Fruit fly (Drosophila melanogaster) whole organism, embryonic: ENCODE results near the gene CG13928.

Source experiments
- Ada2b ChIP-seq: fragments of 200-800 bp; sonication (Bioruptor generic); IDR thresholded peaks from 2 replicates; pipeline ENCODE4 v1.3.6; 2022; ENCODE audit warnings: missing biosample characterization, missing genetic modification characterization
- Atf3 ChIP-seq: fragments of 200-800 bp; sonication (Bioruptor generic); optimal IDR thresholded peaks from 3 replicates; lab custom pipeline; 2016; ENCODE audit warnings: missing biosample characterization, missing genetic modification characterization
- Bgb ChIP-seq: fragments of 200-800 bp; sonication (Bioruptor generic); IDR thresholded peaks from 2 replicates; pipeline ENCODE4 v1.3.6; 2022; ENCODE audit warnings: missing biosample characterization, missing genetic modification characterization; ENCODE audit not compliant: partially characterized antibody
- BtbVII ChIP-seq: fragments of 200-800 bp; sonication (Bioruptor generic); optimal IDR thresholded peaks from 3 replicates; lab custom pipeline; 2017; ENCODE audit warnings: missing biosample characterization, mild to moderate bottlenecking, missing genetic modification characterization
- CG11247 ChIP-seq: fragments of 200-800 bp; sonication (Bioruptor generic); IDR thresholded peaks from 2 replicates; pipeline ENCODE4 v1.3.6; 2022; ENCODE audit warnings: missing biosample characterization, missing genetic modification characterization
- CG13775 ChIP-seq: fragments of 200-800 bp; sonication (Bioruptor generic); optimal IDR thresholded peaks from 3 replicates; lab custom pipeline; 2017; ENCODE audit warnings: missing biosample characterization, mild to moderate bottlenecking, missing genetic modification characterization
- CG14441 ChIP-seq: fragments of 200-800 bp; sonication (Bioruptor generic); IDR thresholded peaks from 2 replicates; pipeline ENCODE4 v1.3.6; 2022; ENCODE audit warnings: missing biosample characterization, missing genetic modification characterization
- CG14965 ChIP-seq: fragments of 200-800 bp; sonication (Bioruptor generic); optimal IDR thresholded peaks from 2 replicates; lab custom pipeline; 2016; ENCODE audit warnings: missing biosample characterization, missing genetic modification characterization, borderline replicate concordance
- CG2116 ChIP-seq: fragments of 200-800 bp; sonication (Bioruptor generic); optimal IDR thresholded peaks from 3 replicates; lab custom pipeline; 2018; ENCODE audit warnings: missing biosample characterization, mild to moderate bottlenecking, missing genetic modification characterization
- CG2202 ChIP-seq: fragments of 200-800 bp; sonication (Bioruptor generic); optimal IDR thresholded peaks from 2 replicates; lab custom pipeline; 2018; ENCODE audit warnings: missing biosample characterization, mild to moderate bottlenecking, missing genetic modification characterization
- CG34376 ChIP-seq: fragments of 200-800 bp; sonication (Bioruptor generic); optimal IDR thresholded peaks from 2 replicates; lab custom pipeline; 2018; ENCODE audit warnings: missing biosample characterization, mild to moderate bottlenecking, missing genetic modification characterization
- CG34422 ChIP-seq: fragments of 200-800 bp; sonication (Bioruptor generic); IDR thresholded peaks from 3 replicates; pipeline ENCODE4 v1.3.6; 2022; ENCODE audit warnings: missing biosample characterization, missing genetic modification characterization
- CG3726 ChIP-seq: fragments of 200-800 bp; sonication (Bioruptor generic); IDR thresholded peaks from 3 replicates; pipeline ENCODE4, ENCODE4 v1.3.6; 2022; ENCODE audit warnings: missing biosample characterization, missing genetic modification characterization
- CG3838 ChIP-seq: fragments of 200-800 bp; sonication (Bioruptor generic); optimal IDR thresholded peaks from 3 replicates; lab custom pipeline; 2016; ENCODE audit warnings: missing biosample characterization, missing genetic modification characterization
- CG4328 ChIP-seq: fragments of 200-800 bp; sonication (Bioruptor generic); optimal IDR thresholded peaks from 3 replicates; lab custom pipeline; 2017; ENCODE audit warnings: missing biosample characterization, missing genetic modification reagents, missing genetic modification characterization
- CG5180 ChIP-seq: fragments of 200-800 bp; sonication (Bioruptor generic); optimal IDR thresholded peaks from 3 replicates; lab custom pipeline; 2017; ENCODE audit warnings: missing biosample characterization, missing genetic modification characterization, mild to moderate bottlenecking, moderate library complexity, missing genetic modification reagents
- CG6272 ChIP-seq: fragments of 200-800 bp; sonication (Bioruptor generic); IDR thresholded peaks from 2 replicates; pipeline ENCODE4 v1.3.6; 2022; ENCODE audit warnings: missing biosample characterization, missing genetic modification characterization
- CG7745 ChIP-seq: fragments of 200-800 bp; sonication (Bioruptor generic); optimal IDR thresholded peaks from 2 replicates; lab custom pipeline; 2018; ENCODE audit warnings: missing biosample characterization, mild to moderate bottlenecking, missing genetic modification characterization, moderate library complexity
- CG8089 ChIP-seq: fragments of 200-800 bp; sonication (Bioruptor generic); optimal IDR thresholded peaks from 3 replicates; lab custom pipeline; 2016; ENCODE audit warnings: missing biosample characterization, missing genetic modification characterization
- Chrac-16 ChIP-seq: fragments of 200-800 bp; sonication (Bioruptor generic); optimal IDR thresholded peaks from 3 replicates; lab custom pipeline; 2016; ENCODE audit warnings: missing biosample characterization, missing genetic modification characterization
- D ChIP-seq, 2 experiments: fragments of 200-800 bp in 1 of 2; fragments of >200 bp in 1 of 2; sonication (Bioruptor generic) in 1 of 2; optimal IDR thresholded peaks; 2 replicates in 1 of 2; 3 replicates in 1 of 2; lab custom pipeline; 2017; ENCODE audit warnings: mild to moderate bottlenecking in 1 of 2, missing biosample characterization in 1 of 2, missing genetic modification characterization in 1 of 2, missing genetic modification reagents in 1 of 2
- Deaf1 ChIP-seq: fragments of 200-800 bp; optimal IDR thresholded peaks from 3 replicates; lab custom pipeline; 2019; ENCODE audit warnings: missing biosample characterization, mild to moderate bottlenecking, missing genetic modification characterization, moderate library complexity
- Dek ChIP-seq: fragments of 200-800 bp; sonication (Bioruptor generic); optimal IDR thresholded peaks from 3 replicates; lab custom pipeline; 2019; ENCODE audit warnings: missing biosample characterization, mild to moderate bottlenecking, missing genetic modification characterization, moderate library complexity
- Dip3 ChIP-seq: fragments of 200-800 bp; sonication (Bioruptor generic); optimal IDR thresholded peaks from 3 replicates; lab custom pipeline; 2016; ENCODE audit warnings: missing biosample characterization, missing genetic modification characterization
- E2f2 ChIP-seq: fragments of 200-800 bp; sonication (Bioruptor generic); IDR thresholded peaks from 2 replicates; pipeline ENCODE4 v1.3.6; 2022; ENCODE audit warnings: missing biosample characterization, missing genetic modification characterization
- ERR ChIP-seq: fragments of 200-800 bp; sonication (Bioruptor generic); optimal IDR thresholded peaks from 2 replicates; lab custom pipeline; 2016; ENCODE audit warnings: missing biosample characterization, missing genetic modification characterization
- Hr51 ChIP-seq, 2 experiments: fragments of 200-800 bp; sonication (Bioruptor generic); optimal IDR thresholded peaks; 2 replicates in 1 of 2; 3 replicates in 1 of 2; lab custom pipeline; 2016 to 2018; ENCODE audit warnings: missing biosample characterization in 2 of 2, missing genetic modification characterization in 2 of 2, mild to moderate bottlenecking in 1 of 2, moderate library complexity in 1 of 2
- NFAT ChIP-seq: fragments of 200-800 bp; sonication (Bioruptor generic); IDR thresholded peaks from 2 replicates; pipeline ENCODE4 v1.3.6; 2022; ENCODE audit warnings: missing biosample characterization, missing genetic modification characterization
- Oaz ChIP-seq: fragments of 200-800 bp; sonication (Bioruptor generic); IDR thresholded peaks from 2 replicates; pipeline ENCODE4 v1.3.6; 2022; ENCODE audit warnings: missing biosample characterization, missing genetic modification characterization
- Pdp1 ChIP-seq, 2 experiments: fragments of 200-800 bp; sonication (Bioruptor generic); optimal IDR thresholded peaks; 3 replicates each; lab custom pipeline; 2016; ENCODE audit warnings: missing biosample characterization in 2 of 2, missing genetic modification characterization in 2 of 2, mild to moderate bottlenecking in 1 of 2, moderate library complexity in 1 of 2
- Six4 ChIP-seq: fragments of 200-800 bp; sonication (Bioruptor generic); optimal IDR thresholded peaks from 2 replicates; lab custom pipeline; 2016; ENCODE audit warnings: missing biosample characterization, missing genetic modification characterization
- Trl ChIP-seq, 3 experiments: fragments of >200 bp in 2 of 3; fragments of 200-800 bp in 1 of 3; sonication (Bioruptor generic) in 1 of 3; optimal IDR thresholded peaks; 2 replicates in 1 of 3; 3 replicates in 2 of 3; lab custom pipeline; 2016 to 2017; ENCODE audit warnings: missing biosample characterization in 1 of 3, missing genetic modification characterization in 1 of 3
- YL-1 ChIP-seq: fragments of 200-800 bp; sonication (Bioruptor generic); optimal IDR thresholded peaks from 3 replicates; lab custom pipeline; 2017; ENCODE audit warnings: missing biosample characterization, mild to moderate bottlenecking, missing genetic modification characterization
- bbx ChIP-seq: fragments of 200-800 bp; sonication (Bioruptor generic); IDR thresholded peaks from 2 replicates; pipeline ENCODE4 v1.3.6; 2022; ENCODE audit warnings: missing biosample characterization, missing genetic modification characterization; ENCODE audit not compliant: partially characterized antibody
- cas ChIP-seq: fragments of 200-800 bp; sonication (Bioruptor generic); IDR thresholded peaks from 2 replicates; pipeline ENCODE4 v1.3.6; 2022; ENCODE audit warnings: missing biosample characterization, missing genetic modification characterization
- danr ChIP-seq: fragments of 200-800 bp; sonication (Bioruptor generic); IDR thresholded peaks from 2 replicates; pipeline ENCODE4 v1.3.6; 2022; ENCODE audit warnings: missing biosample characterization, missing genetic modification characterization
- gcm ChIP-seq: fragments of 200-800 bp; sonication (Bioruptor generic); optimal IDR thresholded peaks from 2 replicates; lab custom pipeline; 2019; ENCODE audit warnings: missing biosample characterization, mild to moderate bottlenecking, missing genetic modification characterization, moderate library complexity
- gsb ChIP-seq: fragments of 200-800 bp; sonication (Bioruptor generic); IDR thresholded peaks from 2 replicates; pipeline ENCODE4 v1.3.6; 2022; ENCODE audit warnings: missing biosample characterization, missing genetic modification characterization
- gt ChIP-seq: fragments of 200-800 bp; sonication (Bioruptor generic); IDR thresholded peaks from 2 replicates; pipeline ENCODE4 v1.3.6; 2022; ENCODE audit warnings: missing biosample characterization, missing genetic modification characterization
- her ChIP-seq: fragments of 200-800 bp; sonication (Bioruptor generic); optimal IDR thresholded peaks from 2 replicates; lab custom pipeline; 2016; ENCODE audit warnings: missing biosample characterization, missing genetic modification characterization
- lbe ChIP-seq: fragments of 200-800 bp; sonication (Bioruptor generic); optimal IDR thresholded peaks from 2 replicates; lab custom pipeline; 2016; ENCODE audit warnings: missing biosample characterization, mild to moderate bottlenecking, missing genetic modification characterization
- lmd ChIP-seq: fragments of 200-800 bp; sonication (Bioruptor generic); IDR thresholded peaks from 2 replicates; pipeline ENCODE4 v1.3.6; 2022; ENCODE audit warnings: missing biosample characterization, missing genetic modification characterization
- mld ChIP-seq: fragments of 200-800 bp; sonication (Bioruptor generic); IDR thresholded peaks from 3 replicates; pipeline ENCODE4 v1.3.6; 2022; ENCODE audit warnings: missing biosample characterization, missing genetic modification characterization; ENCODE audit not compliant: partially characterized antibody
- pros ChIP-seq: fragments of 200-800 bp; sonication (Bioruptor generic); optimal IDR thresholded peaks from 3 replicates; lab custom pipeline; 2019; ENCODE audit warnings: missing biosample characterization, mild to moderate bottlenecking, missing genetic modification characterization, moderate library complexity
- pum ChIP-seq: fragments of 200-800 bp; sonication (Bioruptor generic); optimal IDR thresholded peaks from 2 replicates; lab custom pipeline; 2016; ENCODE audit warnings: missing biosample characterization, missing genetic modification characterization
- ranshi ChIP-seq: fragments of 200-800 bp; sonication (Bioruptor generic); IDR thresholded peaks from 2 replicates; pipeline ENCODE4 v1.3.6; 2022; ENCODE audit warnings: missing biosample characterization, missing genetic modification characterization
- slp2 ChIP-seq: fragments of 200-800 bp; sonication (Bioruptor generic); optimal IDR thresholded peaks from 2 replicates; lab custom pipeline; 2016; ENCODE audit warnings: missing biosample characterization, missing genetic modification characterization
- ssp ChIP-seq: fragments of 200-800 bp; sonication (Bioruptor generic); IDR thresholded peaks from 2 replicates; pipeline ENCODE4 v1.3.6; 2022; ENCODE audit warnings: missing biosample characterization, missing genetic modification characterization
- sug ChIP-seq: fragments of 200-800 bp; optimal IDR thresholded peaks from 2 replicates; lab custom pipeline; 2019; ENCODE audit warnings: missing biosample characterization, mild to moderate bottlenecking, missing genetic modification characterization, moderate library complexity
- tup ChIP-seq: fragments of 200-800 bp; sonication (Bioruptor generic); optimal IDR thresholded peaks from 2 replicates; lab custom pipeline; 2016; ENCODE audit warnings: missing biosample characterization, mild to moderate bottlenecking, missing genetic modification characterization, moderate library complexity

Gene CG13928

dm6 chr3L:1668504-1668903, 40.3 kb upstream of the CG13928 start, which contains the start of gene RpL23A (continued):
- TF ChIP-seq Bgb: peak; percentile 81
- peak; percentile 91 for TF ChIP-seq lmd (GFP tag; lab: Robert Waterston, UW)
- TF ChIP-seq CG4328 (GFP tag; lab: Kevin White, UChicago): peak; percentile 96
- TF ChIP-seq gsb: peak; percentile 88
- TF ChIP-seq CG14441 (GFP tag; lab: Robert Waterston, UW): peak; percentile 86
- peak; percentile 68 for TF ChIP-seq danr (GFP tag; lab: Robert Waterston, UW)
- peak; percentile 97 for TF ChIP-seq CG8089
- TF ChIP-seq CG2202 (tag; lab: Kevin White, UChicago): peak; percentile 86
- TF ChIP-seq Dip3 (GFP tag; lab: Kevin White, UChicago): peak; percentile 94
- peak; percentile 90 for TF ChIP-seq E2f2 (GFP tag; lab: Robert Waterston, UW)
- TF ChIP-seq NFAT: peak; percentile 97
- TF ChIP-seq CG13775 (GFP tag; lab: Kevin White, UChicago): peak; percentile 98
- peak; percentile 88 for TF ChIP-seq CG14965
- TF ChIP-seq Chrac-16 (GFP tag; lab: Kevin White, UChicago): peak; percentile 89
- TF ChIP-seq CG6272 (GFP tag; lab: Robert Waterston, UW): peak; percentile 91
- TF ChIP-seq Oaz: peak; percentile 87
- TF ChIP-seq bbx (GFP tag; lab: Robert Waterston, UW): peak; percentile 41; the same call in 1 of the 2 replicates
- peak; percentile 90 for TF ChIP-seq Six4
- TF ChIP-seq CG2116 (GFP tag; lab: Kevin White, UChicago): peak; percentile 93
- peak; percentile 92 to 93 for TF ChIP-seq Pdp1 (GFP tag; optimal IDR thresholded peaks at IDR 0.05; lab: Kevin White, UChicago)
- peak; percentile 79 for TF ChIP-seq gcm (GFP tag; lab: Kevin White, UChicago)
- TF ChIP-seq slp2: peak; percentile 95
- TF ChIP-seq CG3838 (GFP tag; lab: Kevin White, UChicago): peak; percentile 84
- peak; percentile 95 for TF ChIP-seq Atf3
- TF ChIP-seq YL-1 (GFP tag; lab: Kevin White, UChicago): peak; percentile 98
- TF ChIP-seq CG3726 (GFP tag; lab: Robert Waterston, UW): peak; percentile 88
- TF ChIP-seq ssp (GFP tag; lab: Robert Waterston, UW): peak; percentile 87
- TF ChIP-seq pros (GFP tag; lab: Kevin White, UChicago): peak; percentile 23
- TF ChIP-seq Deaf1: peak; percentile 61
- peak; percentile 95 for TF ChIP-seq pum (GFP tag; lab: Kevin White, UChicago)
- peak; percentile 97 for TF ChIP-seq CG34376 (GFP tag; lab: Kevin White, UChicago)
- TF ChIP-seq Dek (tag; lab: Kevin White, UChicago): peak; percentile 90
- peak; percentile 93 for TF ChIP-seq CG34422 (GFP tag; lab: Robert Waterston, UW)
- TF ChIP-seq ranshi (GFP tag; lab: Robert Waterston, UW): peak; percentile 95
- peak; percentile 85 for TF ChIP-seq tup
- TF ChIP-seq lbe: peak; percentile 77
- peak; percentile 84 for TF ChIP-seq Ada2b (GFP tag; lab: Robert Waterston, UW)
- TF ChIP-seq CG11247 (GFP tag; lab: Robert Waterston, UW): peak; percentile 97
- TF ChIP-seq D (optimal IDR thresholded peaks at IDR 0.05; lab: Kevin White, UChicago): peak; percentile 69
- peak; percentile 92 for TF ChIP-seq D (GFP tag; optimal IDR thresholded peaks at IDR 0.05; lab: Kevin White, UChicago)
- TF ChIP-seq her (GFP tag; lab: Kevin White, UChicago): peak; percentile 96
- TF ChIP-seq cas: peak; percentile 91
- TF ChIP-seq Trl (optimal IDR thresholded peaks at IDR 0.05; lab: Kevin White, UChicago): peak in 1 of 2 experiments; percentile 18
- peak; percentile 99 for TF ChIP-seq Trl (GFP tag; optimal IDR thresholded peaks at IDR 0.05; lab: Kevin White, UChicago)
- peak; percentile 70 for TF ChIP-seq CG7745 (tag; lab: Kevin White, UChicago)
- TF ChIP-seq sug (tag; lab: Kevin White, UChicago): peak; percentile 93
- peak; percentile 90 for TF ChIP-seq gt (GFP tag; lab: Robert Waterston, UW)
- TF ChIP-seq ERR (GFP tag; lab: Kevin White, UChicago): peak; percentile 95
- TF ChIP-seq CG5180 (GFP tag; lab: Kevin White, UChicago): peak; percentile 76
- TF ChIP-seq mld (GFP tag; lab: Robert Waterston, UW): no peak
- peak; percentile 92 for TF ChIP-seq BtbVII (GFP tag; lab: Kevin White, UChicago)
- TF ChIP-seq Hr51 (GFP tag; optimal IDR thresholded peaks at IDR 0.05; lab: Kevin White, UChicago): peak; percentile 79 to 97
